Worm (Caenorhabditis elegans) whole organism, young adult: Measurements from ENCODE around the gene nas-17.

Experiments
- F33H1.4 ChIP-seq: fragments of 200-800 bp; sonication (Bioruptor generic); IDR thresholded peaks from 2 replicates; pipeline ENCODE4 v1.3.6; 2022; ENCODE audit warnings: missing genetic modification reagents, missing genetic modification characterization, missing compliant biosample characterization
- Y95B8A.8 ChIP-seq: fragments of 200-800 bp; sonication (Bioruptor generic); IDR thresholded peaks from 2 replicates; pipeline ENCODE4 v1.3.6; 2022; ENCODE audit warnings: missing genetic modification reagents, missing genetic modification characterization, missing compliant biosample characterization
- attf-5 ChIP-seq: fragments of 200-800 bp; sonication (Bioruptor generic); optimal IDR thresholded peaks from 2 replicates; lab custom pipeline; 2018; ENCODE audit warnings: mild to moderate bottlenecking, missing genetic modification characterization, missing compliant biosample characterization
- chd-7 ChIP-seq: sonication (generic microtip); optimal IDR thresholded peaks from 2 replicates; lab custom pipeline; 2016; ENCODE audit warnings: mild to moderate bottlenecking, missing genetic modification characterization, moderate library complexity, missing compliant biosample characterization
- him-1 ChIP-seq: sonication (generic microtip); optimal IDR thresholded peaks from 2 replicates; lab custom pipeline; 2016; ENCODE audit warnings: missing genotype, missing genetic modification reagents, missing genetic modification characterization, missing compliant biosample characterization
- lin-40 ChIP-seq: sonication (generic microtip); optimal IDR thresholded peaks from 2 replicates; lab custom pipeline; 2016; ENCODE audit warnings: missing genetic modification characterization, mild to moderate bottlenecking, missing compliant biosample characterization, missing genotype, missing genetic modification reagents
- lir-1 ChIP-seq: fragments of 200-800 bp; sonication (Bioruptor generic); conservative IDR thresholded peaks from 2 replicates; pipeline ENCODE4 v1.3.6; 2022; ENCODE audit warnings: missing genetic modification reagents, missing genetic modification characterization, missing compliant biosample characterization
- pha-4 ChIP-seq: fragments of 150-350 bp; sonication (generic microtip); optimal IDR thresholded peaks from 2 replicates; lab custom pipeline; 2014; ENCODE audit warnings: missing biosample characterization, missing genetic modification reagents, missing genetic modification characterization
- repo-1 ChIP-seq: sonication (generic microtip); optimal IDR thresholded peaks from 2 replicates; lab custom pipeline; 2017; ENCODE audit warnings: mild to moderate bottlenecking, missing genetic modification characterization, missing compliant biosample characterization
- snpc-4 ChIP-seq, 5 experiments: fragments of 150-350 bp in 1 of 5; sonication (generic microtip) in 4 of 5; optimal IDR thresholded peaks; 2 replicates each; lab custom pipeline; 2014 to 2018; ENCODE audit warnings: missing genetic modification characterization in 5 of 5, missing biosample characterization in 3 of 5, antibody characterized with exemption in 2 of 5, mild to moderate bottlenecking in 2 of 5, missing compliant biosample characterization in 2 of 5, missing genotype in 2 of 5, moderate library complexity in 2 of 5, missing genetic modification reagents in 1 of 5
- ztf-6 ChIP-seq: fragments of 200-800 bp; sonication (Bioruptor generic); IDR thresholded peaks from 2 replicates; pipeline ENCODE4 v1.3.6; 2022; ENCODE audit warnings: missing genetic modification reagents, missing genetic modification characterization, missing compliant biosample characterization

DNA sequence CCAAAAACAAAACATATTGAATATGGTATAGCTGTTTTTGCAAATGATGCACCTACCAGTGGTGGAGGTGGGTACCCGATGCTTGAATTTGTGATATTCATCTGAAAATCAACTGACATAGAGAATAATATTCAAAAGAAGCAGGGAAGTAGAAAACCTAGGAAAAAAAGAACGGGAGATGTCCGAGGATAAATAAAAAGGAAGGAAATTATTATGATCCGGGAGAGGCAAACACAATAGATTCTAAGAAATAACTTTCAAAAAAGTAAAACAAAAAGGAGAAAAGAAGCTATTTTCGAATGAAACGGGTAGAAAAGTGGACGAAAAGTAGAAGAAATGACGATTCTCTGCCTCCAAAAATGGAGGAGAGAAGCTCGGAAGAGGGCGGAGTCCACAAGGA, 45.8 kb upstream of the nas-17 start, which contains the start of gene npr-25:
- TF ChIP-seq attf-5 (no peak), lin-40 (tag; lab: Kevin White, UChicago) (no peak), chd-7 (tag; lab: Kevin White, UChicago) (no peak), F33H1.4 (no peak), pha-4 (tag; lab: Kevin White, UChicago) (no peak), Y95B8A.8 (no peak), him-1 (tag; lab: Kevin White, UChicago) (no peak), ztf-6 (GFP tag; lab: Robert Waterston, UW) (no peak), repo-1 (tag; lab: Kevin White, UChicago) (no peak), lir-1 (GFP tag; lab: Robert Waterston, UW) (no peak), snpc-4 (GFP tag; optimal IDR thresholded peaks at IDR 0.05; lab: Kevin White, UChicago) (no peak), snpc-4 (tag; optimal IDR thresholded peaks at IDR 0.05; lab: Kevin White, UChicago) (no peak)
